Worm (Caenorhabditis elegans) whole organism, young adult: ENCODE measurements around the gene swsn-6.

ENCODE experiments used
- C06A6.2 ChIP-seq: fragments of 200-800 bp; sonication (Bioruptor generic); conservative IDR thresholded peaks from 2 replicates; pipeline ENCODE4 v1.3.6; 2022; ENCODE audit warnings: missing genetic modification characterization, missing compliant biosample characterization
- F23B12.7 ChIP-seq: sonication (generic microtip); optimal IDR thresholded peaks from 2 replicates; lab custom pipeline; 2017; ENCODE audit warnings: missing genetic modification characterization, mild to moderate bottlenecking, missing compliant biosample characterization, antibody characterized with exemption, moderate library complexity; ENCODE audit not compliant: insufficient read depth
- F33H1.4 ChIP-seq: fragments of 200-800 bp; sonication (Bioruptor generic); IDR thresholded peaks from 2 replicates; pipeline ENCODE4 v1.3.6; 2022; ENCODE audit warnings: missing genetic modification reagents, missing genetic modification characterization, missing compliant biosample characterization
- F52B5.7 ChIP-seq: sonication (generic microtip); optimal IDR thresholded peaks from 2 replicates; lab custom pipeline; 2016; ENCODE audit warnings: mild to moderate bottlenecking, missing genetic modification characterization, missing compliant biosample characterization
- F57A8.1 ChIP-seq: fragments of 200-800 bp; sonication (Bioruptor generic); optimal IDR thresholded peaks from 2 replicates; lab custom pipeline; 2018; ENCODE audit warnings: mild to moderate bottlenecking, missing genetic modification characterization, moderate library complexity, missing compliant biosample characterization
- F57C9.4 ChIP-seq: sonication (generic microtip); optimal IDR thresholded peaks from 2 replicates; lab custom pipeline; 2017; ENCODE audit warnings: mild to moderate bottlenecking, missing genetic modification characterization, missing compliant biosample characterization
- T07F8.4 ChIP-seq: sonication (generic microtip); optimal IDR thresholded peaks from 2 replicates; lab custom pipeline; 2016; ENCODE audit warnings: mild to moderate bottlenecking, missing genetic modification characterization, moderate library complexity, missing compliant biosample characterization
- Y53G8AR.9 ChIP-seq: fragments of 200-800 bp; sonication (Bioruptor generic); conservative IDR thresholded peaks from 2 replicates; pipeline ENCODE4 v1.3.6; 2022; ENCODE audit warnings: missing genetic modification reagents, missing genetic modification characterization, missing compliant biosample characterization
- Y56A3A.18 ChIP-seq: fragments of 200-800 bp; sonication (Bioruptor generic); IDR thresholded peaks from 2 replicates; pipeline ENCODE4 v1.3.6; 2022; ENCODE audit warnings: missing genetic modification reagents, missing genetic modification characterization, missing compliant biosample characterization
- Y95B8A.8 ChIP-seq: fragments of 200-800 bp; sonication (Bioruptor generic); IDR thresholded peaks from 2 replicates; pipeline ENCODE4 v1.3.6; 2022; ENCODE audit warnings: missing genetic modification reagents, missing genetic modification characterization, missing compliant biosample characterization
- ZK185.1 ChIP-seq: sonication (generic microtip); optimal IDR thresholded peaks from 2 replicates; lab custom pipeline; 2016; ENCODE audit warnings: mild to moderate bottlenecking, missing genetic modification characterization, missing compliant biosample characterization; ENCODE audit not compliant: poor library complexity, severe bottlenecking
- atf-7 ChIP-seq: sonication (generic microtip); optimal IDR thresholded peaks from 2 replicates; lab custom pipeline; 2017; ENCODE audit warnings: mild to moderate bottlenecking, missing genetic modification characterization, missing compliant biosample characterization
- cebp-2 ChIP-seq: fragments of 200-800 bp; sonication (Bioruptor generic); IDR thresholded peaks from 2 replicates; pipeline ENCODE4 v1.3.6; 2022; ENCODE audit warnings: missing genetic modification characterization, missing compliant biosample characterization
- ceh-40 ChIP-seq: fragments of 200-800 bp; sonication (Bioruptor generic); IDR thresholded peaks from 2 replicates; pipeline ENCODE4 v1.3.6; 2022; ENCODE audit warnings: missing genetic modification characterization, missing compliant biosample characterization
- ceh-58 ChIP-seq: fragments of 200-800 bp; sonication (Bioruptor generic); IDR thresholded peaks from 2 replicates; pipeline ENCODE4 v1.3.6; 2022; ENCODE audit warnings: missing genetic modification characterization, missing compliant biosample characterization
- ceh-79 ChIP-seq: sonication (generic microtip); optimal IDR thresholded peaks from 2 replicates; lab custom pipeline; 2017; ENCODE audit warnings: mild to moderate bottlenecking, missing genetic modification characterization, missing compliant biosample characterization
- die-1 ChIP-seq: sonication (generic microtip); optimal IDR thresholded peaks from 2 replicates; lab custom pipeline; 2016; ENCODE audit warnings: missing genotype, mild to moderate bottlenecking, missing genetic modification characterization, missing compliant biosample characterization
- dpl-1 ChIP-seq: fragments of 150-350 bp; optimal IDR thresholded peaks from 2 replicates; lab custom pipeline; 2014; ENCODE audit warnings: missing biosample characterization, missing genetic modification reagents, missing genetic modification characterization
- efl-1 ChIP-seq: fragments of 150-350 bp; optimal IDR thresholded peaks from 2 replicates; lab custom pipeline; 2014; ENCODE audit warnings: missing biosample characterization, missing genetic modification reagents, missing genetic modification characterization
- egrh-3 ChIP-seq: fragments of 200-800 bp; sonication (Bioruptor generic); IDR thresholded peaks from 2 replicates; pipeline ENCODE4 v1.3.6; 2022; ENCODE audit warnings: missing genetic modification reagents, missing genetic modification characterization, missing compliant biosample characterization
- ets-4 ChIP-seq: fragments of 200-800 bp; sonication (Bioruptor generic); optimal IDR thresholded peaks from 2 replicates; lab custom pipeline; 2018; ENCODE audit warnings: mild to moderate bottlenecking, missing genetic modification characterization, missing compliant biosample characterization
- fkh-3 ChIP-seq: sonication (generic microtip); optimal IDR thresholded peaks from 2 replicates; lab custom pipeline; 2016; ENCODE audit warnings: mild to moderate bottlenecking, missing genetic modification characterization, missing compliant biosample characterization
- hlh-12 ChIP-seq: sonication (generic microtip); optimal IDR thresholded peaks from 2 replicates; lab custom pipeline; 2016; ENCODE audit warnings: missing genetic modification characterization, missing compliant biosample characterization
- lag-1 ChIP-seq: fragments of 200-800 bp; sonication (Bioruptor generic); IDR thresholded peaks from 2 replicates; pipeline ENCODE4 v1.3.6; 2022; ENCODE audit warnings: missing genetic modification reagents, missing genetic modification characterization, missing compliant biosample characterization
- let-607 ChIP-seq, 2 experiments: fragments of 200-800 bp in 1 of 2; sonication (Bioruptor generic) in 1 of 2; sonication (generic microtip) in 1 of 2; optimal IDR thresholded peaks; 2 replicates each; lab custom pipeline; 2016 to 2018; ENCODE audit warnings: mild to moderate bottlenecking in 2 of 2, missing compliant biosample characterization in 2 of 2, missing genetic modification characterization in 2 of 2, moderate library complexity in 2 of 2, missing genotype in 1 of 2
- lsl-1 ChIP-seq: fragments of 200-800 bp; sonication (Bioruptor generic); optimal IDR thresholded peaks from 2 replicates; lab custom pipeline; 2018; ENCODE audit warnings: mild to moderate bottlenecking, missing genetic modification characterization, moderate library complexity, missing compliant biosample characterization
- madf-10 ChIP-seq: sonication (generic microtip); optimal IDR thresholded peaks from 2 replicates; lab custom pipeline; 2016; ENCODE audit warnings: mild to moderate bottlenecking, missing genetic modification characterization, missing compliant biosample characterization
- mel-28 ChIP-seq: sonication (generic microtip); optimal IDR thresholded peaks from 2 replicates; lab custom pipeline; 2016; ENCODE audit warnings: borderline replicate concordance, mild to moderate bottlenecking, missing genetic modification characterization, missing compliant biosample characterization
- mxl-1 ChIP-seq: sonication (generic microtip); optimal IDR thresholded peaks from 2 replicates; lab custom pipeline; 2016; ENCODE audit warnings: missing genetic modification characterization, missing compliant biosample characterization
- nhr-120 ChIP-seq: fragments of 200-800 bp; sonication (Bioruptor generic); IDR thresholded peaks from 2 replicates; pipeline ENCODE4 v1.3.6; 2022; ENCODE audit warnings: missing genetic modification characterization, missing compliant biosample characterization
- nhr-80 ChIP-seq: sonication (generic microtip); optimal IDR thresholded peaks from 2 replicates; lab custom pipeline; 2016; ENCODE audit warnings: missing genetic modification characterization, missing compliant biosample characterization
- nhr-90 ChIP-seq: sonication (generic microtip); optimal IDR thresholded peaks from 2 replicates; lab custom pipeline; 2016; ENCODE audit warnings: missing genotype, mild to moderate bottlenecking, missing genetic modification characterization, missing compliant biosample characterization
- snpc-1.1 ChIP-seq: sonication (generic microtip); optimal IDR thresholded peaks from 2 replicates; lab custom pipeline; 2017; ENCODE audit warnings: missing genetic modification characterization, mild to moderate bottlenecking, missing compliant biosample characterization, antibody characterized with exemption, moderate library complexity, missing genotype, missing genetic modification reagents; ENCODE audit not compliant: insufficient read depth
- snpc-1.3 ChIP-seq: sonication (generic microtip); optimal IDR thresholded peaks from 2 replicates; lab custom pipeline; 2017; ENCODE audit warnings: missing genetic modification characterization, mild to moderate bottlenecking, missing compliant biosample characterization, antibody characterized with exemption, moderate library complexity, missing genotype, missing genetic modification reagents; ENCODE audit not compliant: insufficient read depth
- snpc-4 ChIP-seq, 5 experiments: fragments of 150-350 bp in 1 of 5; sonication (generic microtip) in 4 of 5; optimal IDR thresholded peaks; 2 replicates each; lab custom pipeline; 2014 to 2018; ENCODE audit warnings: missing genetic modification characterization in 5 of 5, missing biosample characterization in 3 of 5, antibody characterized with exemption in 2 of 5, mild to moderate bottlenecking in 2 of 5, missing compliant biosample characterization in 2 of 5, missing genotype in 2 of 5, moderate library complexity in 2 of 5, missing genetic modification reagents in 1 of 5
- zim-3 ChIP-seq: sonication (generic microtip); optimal IDR thresholded peaks from 2 replicates; lab custom pipeline; 2017; ENCODE audit warnings: mild to moderate bottlenecking, missing genetic modification characterization, moderate library complexity, missing compliant biosample characterization
- ztf-18 ChIP-seq: sonication (generic microtip); optimal IDR thresholded peaks from 2 replicates; lab custom pipeline; 2016; ENCODE audit warnings: missing genotype, mild to moderate bottlenecking, missing genetic modification characterization, missing compliant biosample characterization

The swsn-6 gene

ce11 chrIV:5374321-5374720 lies 20.5 kb upstream of the swsn-6 start:
- TF ChIP-seq F23B12.7 (tag; lab: Kevin White, UChicago): peak; percentile 47
- 0 out of 2 replicates have a peak, but pooled peaks have one; percentile 6 for TF ChIP-seq C06A6.2
- TF ChIP-seq egrh-3: no peak
- TF ChIP-seq lag-1: no peak
- no peak for TF ChIP-seq ceh-79
- TF ChIP-seq ets-4 (GFP tag; lab: Kevin White, UChicago): no peak
- peak; percentile 44 for TF ChIP-seq nhr-90 (tag; lab: Kevin White, UChicago)
- TF ChIP-seq Y95B8A.8: no peak
- peak; percentile 34 for TF ChIP-seq snpc-1.3 (tag; lab: Kevin White, UChicago)
- TF ChIP-seq ZK185.1: peak; percentile 24
- peak; percentile 66 for TF ChIP-seq nhr-80 (tag; lab: Kevin White, UChicago)
- no peak for TF ChIP-seq mel-28
- TF ChIP-seq snpc-4 (GFP tag; optimal IDR thresholded peaks at IDR 0.05; lab: Kevin White, UChicago): no peak
- no peak for TF ChIP-seq snpc-4 (tag; optimal IDR thresholded peaks at IDR 0.05; lab: Kevin White, UChicago)
- no peak for TF ChIP-seq snpc-1.1

- TF ChIP-seq Y53G8AR.9 (0 out of 2 replicates have a peak, but pooled peaks have one; percentile 9), Y56A3A.18 (0 out of 2 replicates have a peak, but pooled peaks have one; percentile 7), ztf-18 (tag; lab: Kevin White, UChicago) (no peak), cebp-2 (GFP tag; lab: Robert Waterston, UW) (0 out of 2 replicates have a peak, but pooled peaks have one; percentile 4), lsl-1 (GFP tag; lab: Kevin White, UChicago) (no peak), F52B5.7 (tag; lab: Kevin White, UChicago) (peak; percentile 51), zim-3 (tag; lab: Kevin White, UChicago) (peak; percentile 35)
- TF ChIP-seq, all 124 proteins: peak for 5
Measured at ce11 chrIV:5374946-5375345, 19.9 kb upstream of the swsn-6 start.

- TF ChIP-seq nhr-80 (tag; lab: Kevin White, UChicago): peak; percentile 77
- no peak for TF ChIP-seq ceh-79
- no peak for TF ChIP-seq nhr-120
- no peak for TF ChIP-seq Y95B8A.8
Measured at ce11 chrIV:5377062-5377461, 17.8 kb upstream of the swsn-6 start, which contains the start of gene elo-5. elo-5 (minus strand) TSS chrIV:5377117.

- no peak for TF ChIP-seq F57C9.4 (tag; lab: Kevin White, UChicago)
- TF ChIP-seq nhr-80 (tag; lab: Kevin White, UChicago): peak; percentile 67
Measured at ce11 chrIV:5380140-5380539, 14.7 kb upstream of the swsn-6 start.

ce11 chrIV:5381334-5381733 lies 13.5 kb upstream of the swsn-6 start, which contains the start of gene F41H10.2:
F41H10.2 (plus strand) TSS chrIV:5381634.
- TF ChIP-seq ceh-40 (GFP tag; lab: Robert Waterston, UW) (no peak), mxl-1 (tag; lab: Kevin White, UChicago) (no peak), die-1 (tag; lab: Kevin White, UChicago) (no peak), fkh-3 (tag; lab: Kevin White, UChicago) (no peak), efl-1 (GFP tag; lab: Kevin White, UChicago) (no peak), let-607 (tag; optimal IDR thresholded peaks at IDR 0.05; lab: Kevin White, UChicago) (no peak), F33H1.4 (GFP tag; lab: Robert Waterston, UW) (no peak), dpl-1 (GFP tag; lab: Kevin White, UChicago) (no peak), snpc-1.3 (tag; lab: Kevin White, UChicago) (no peak), T07F8.4 (no peak), ets-4 (GFP tag; lab: Kevin White, UChicago) (no peak), atf-7 (tag; lab: Kevin White, UChicago) (no peak), F57A8.1 (GFP tag; lab: Kevin White, UChicago) (no peak), hlh-12 (tag; lab: Kevin White, UChicago) (no peak), madf-10 (no peak), Y56A3A.18 (no peak), ceh-58 (GFP tag; lab: Robert Waterston, UW) (no peak)
